Worm (Caenorhabditis elegans): ENCODE results near the gene lec-8.

ce11 chrX:9882572-9882971 lies 32.2 kb downstream of the lec-8 start:
- TF ChIP-seq ces-1 (GFP tag; optimal IDR thresholded peaks at IDR 0.05) (no peak), tra-1 (GFP tag; IDR thresholded peaks at IDR 0.05) (no peak)

Measured in whole organism, L4 larva.